Worm (Caenorhabditis elegans) whole organism, L3 larva: ENCODE results near the gene Y32F6A.5.

Source experiments
- R02D3.7 ChIP-seq: fragments of 150-350 bp; optimal IDR thresholded peaks from 2 replicates; lab custom pipeline; 2014; ENCODE audit warnings: missing biosample characterization, missing genetic modification characterization
- ama-1 ChIP-seq: fragments of 150-350 bp; optimal IDR thresholded peaks from 2 replicates; lab custom pipeline; 2018
- ceh-16 ChIP-seq: sonication (generic microtip); optimal IDR thresholded peaks from 2 replicates; lab custom pipeline; 2017; ENCODE audit warnings: missing biosample characterization, missing genetic modification characterization
- ceh-28 ChIP-seq: fragments of 150-350 bp; optimal IDR thresholded peaks from 2 replicates; lab custom pipeline; 2014; ENCODE audit warnings: missing biosample characterization, missing genetic modification reagents, missing genetic modification characterization
- daf-12 ChIP-seq: fragments of 150-350 bp; optimal IDR thresholded peaks from 2 replicates; lab custom pipeline; 2014; ENCODE audit warnings: missing biosample characterization, missing genetic modification reagents, missing genetic modification characterization
- egl-27 ChIP-seq: sonication (generic microtip); optimal IDR thresholded peaks from 4 replicates; lab custom pipeline; 2017; ENCODE audit warnings: missing biosample characterization, missing genetic modification reagents, missing genetic modification characterization
- elt-1 ChIP-seq: fragments of 150-350 bp; optimal IDR thresholded peaks from 2 replicates; lab custom pipeline; 2014; ENCODE audit warnings: missing biosample characterization, missing genetic modification characterization
- elt-2 ChIP-seq: sonication (generic microtip); optimal IDR thresholded peaks from 2 replicates; lab custom pipeline; 2016; ENCODE audit warnings: missing genetic modification reagents, mild to moderate bottlenecking, missing genetic modification characterization, missing compliant biosample characterization
- elt-3 ChIP-seq, 3 experiments: fragments of 150-350 bp in 1 of 3; sonication (generic microtip) in 2 of 3; optimal IDR thresholded peaks; 2 replicates in 2 of 3; 4 replicates in 1 of 3; lab custom pipeline; 2014 to 2017; ENCODE audit warnings: missing biosample characterization in 3 of 3, missing genetic modification characterization in 3 of 3
- fkh-10 ChIP-seq: sonication (generic microtip); optimal IDR thresholded peaks from 2 replicates; lab custom pipeline; 2017; ENCODE audit warnings: missing biosample characterization, missing genetic modification reagents, missing genetic modification characterization
- fos-1 ChIP-seq: fragments of 150-350 bp; optimal IDR thresholded peaks from 2 replicates; lab custom pipeline; 2014; ENCODE audit warnings: missing biosample characterization, missing genetic modification characterization
- hmg-11 ChIP-seq: sonication (generic microtip); optimal IDR thresholded peaks from 2 replicates; lab custom pipeline; 2016; ENCODE audit warnings: missing genetic modification characterization, missing compliant biosample characterization
- jun-1 ChIP-seq: fragments of 150-350 bp; optimal IDR thresholded peaks from 2 replicates; lab custom pipeline; 2014; ENCODE audit warnings: missing biosample characterization, missing genetic modification reagents, missing genetic modification characterization
- lin-39 ChIP-seq: fragments of 150-350 bp; optimal IDR thresholded peaks from 2 replicates; lab custom pipeline; 2018; ENCODE audit warnings: missing biosample characterization, missing genetic modification reagents, missing genetic modification characterization
- mml-1 ChIP-seq: fragments of 150-350 bp; sonication (generic microtip); optimal IDR thresholded peaks from 3 replicates; lab custom pipeline; 2014; ENCODE audit warnings: missing biosample characterization, missing genetic modification characterization
- nfya-1 ChIP-seq: sonication (generic microtip); optimal IDR thresholded peaks from 2 replicates; lab custom pipeline; 2017; ENCODE audit warnings: missing genetic modification characterization, mild to moderate bottlenecking, missing compliant biosample characterization, antibody characterized with exemption, moderate library complexity; ENCODE audit not compliant: insufficient read depth
- nhr-12 ChIP-seq: fragments of 150-350 bp; optimal IDR thresholded peaks from 2 replicates; lab custom pipeline; 2014; ENCODE audit warnings: missing biosample characterization, missing genetic modification characterization
- nhr-23 ChIP-seq: fragments of 150-350 bp; optimal IDR thresholded peaks from 2 replicates; lab custom pipeline; 2014; ENCODE audit warnings: missing biosample characterization, missing genetic modification reagents, missing genetic modification characterization
- nhr-237 ChIP-seq: fragments of 150-350 bp; optimal IDR thresholded peaks from 2 replicates; lab custom pipeline; 2014; ENCODE audit warnings: missing biosample characterization, missing genetic modification characterization
- nhr-76 ChIP-seq: fragments of 150-350 bp; sonication (generic microtip); optimal IDR thresholded peaks from 5 replicates; lab custom pipeline; 2014; ENCODE audit warnings: missing biosample characterization, missing genetic modification characterization
- pha-4 ChIP-seq: fragments of 150-350 bp; optimal IDR thresholded peaks from 2 replicates; lab custom pipeline; 2014; ENCODE audit warnings: missing biosample characterization, missing genetic modification reagents, missing genetic modification characterization
- pqm-1 ChIP-seq: fragments of 150-350 bp; optimal IDR thresholded peaks from 2 replicates; lab custom pipeline; 2017; ENCODE audit warnings: missing biosample characterization, missing genetic modification characterization, inconsistent platforms
- skn-1 ChIP-seq: fragments of 150-350 bp; optimal IDR thresholded peaks from 2 replicates; lab custom pipeline; 2014; ENCODE audit warnings: missing biosample characterization, missing genetic modification characterization
- snpc-4 ChIP-seq: fragments of 150-350 bp; optimal IDR thresholded peaks from 2 replicates; lab custom pipeline; 2014; ENCODE audit warnings: missing biosample characterization, missing genetic modification characterization
- unc-39 ChIP-seq: sonication (generic microtip); optimal IDR thresholded peaks from 4 replicates; lab custom pipeline; 2017; ENCODE audit warnings: missing biosample characterization, missing genetic modification characterization
- unc-62 ChIP-seq: fragments of 150-350 bp; sonication (generic microtip); optimal IDR thresholded peaks from 4 replicates; lab custom pipeline; 2014; ENCODE audit warnings: missing biosample characterization, missing genetic modification reagents, missing genetic modification characterization
- zag-1 ChIP-seq: fragments of 150-350 bp; optimal IDR thresholded peaks from 2 replicates; lab custom pipeline; 2014; ENCODE audit warnings: missing biosample characterization, missing genetic modification characterization
- ztf-11 ChIP-seq: fragments of 150-350 bp; optimal IDR thresholded peaks from 2 replicates; lab custom pipeline; 2014; ENCODE audit warnings: missing biosample characterization, missing genetic modification characterization

The Y32F6A.5 gene

ce11 chrV:10453466-10453865, at the start of gene Y32F6A.5:
Gene Y32F6A.5, minus strand, starts transcription at chrV:10453605.
- TF ChIP-seq nfya-1 (peak; percentile 32), nhr-23 (no peak), ama-1 (lab: Kevin White, UChicago) (no peak), daf-12 (tag; lab: Kevin White, UChicago) (no peak), jun-1 (tag; lab: Kevin White, UChicago) (no peak), elt-1 (tag; lab: Kevin White, UChicago) (no peak), hmg-11 (tag; lab: Kevin White, UChicago) (no peak)

ce11 chrV:10503011-10503410, 49.6 kb upstream of the Y32F6A.5 start, which contains the start of gene C35A5.11:
Gene C35A5.11, minus strand, starts transcription at chrV:10503111.
- TF ChIP-seq pqm-1 (tag; lab: Kevin White, UChicago) (no peak), nhr-12 (no peak), nhr-23 (peak; percentile 45)

ce11 chrV:10501295-10501694, 47.9 kb upstream of the Y32F6A.5 start, which contains the start of gene C35A5.3:
Gene C35A5.3, minus strand, starts transcription at chrV:10501395.
- TF ChIP-seq nhr-237 (tag; lab: Kevin White, UChicago): no peak

ce11 chrV:10496733-10497132, 43.3 kb upstream of the Y32F6A.5 start, which contains the start of gene C35A5.4:
Gene C35A5.4, plus strand, starts transcription at chrV:10497033.
- TF ChIP-seq unc-39 (tag; lab: Kevin White, UChicago) (no peak), egl-27 (no peak), hmg-11 (tag; lab: Kevin White, UChicago) (no peak)

- no peak for TF ChIP-seq ceh-16
- peak; percentile 76 for TF ChIP-seq elt-2
- TF ChIP-seq pqm-1 (tag; lab: Kevin White, UChicago): peak; percentile 83
- no peak for TF ChIP-seq ztf-11
These were observed 39.7 kb upstream of the Y32F6A.5 start, which contains the start of gene ugt-33 for ce11 chrV:10493150-10493549. Gene ugt-33, plus strand, starts transcription at chrV:10493409.

ce11 chrV:10491443-10491842, 38.0 kb upstream of the Y32F6A.5 start, which contains the start of gene aqp-5:
Gene aqp-5, plus strand, starts transcription at chrV:10491743.
- TF ChIP-seq ama-1 (lab: Kevin White, UChicago): no peak
- no peak for TF ChIP-seq skn-1 (tag; lab: Kevin White, UChicago)
- no peak for TF ChIP-seq egl-27
- TF ChIP-seq elt-3 (tag; optimal IDR thresholded peaks at IDR 0.05; lab: Kevin White, UChicago): no peak
- no peak for TF ChIP-seq pha-4 (tag; lab: Kevin White, UChicago)
- no peak for TF ChIP-seq mml-1 (tag; lab: Kevin White, UChicago)
- TF ChIP-seq zag-1 (tag; lab: Kevin White, UChicago): no peak
- TF ChIP-seq lin-39 (tag; lab: Kevin White, UChicago): no peak
- TF ChIP-seq fos-1 (tag; lab: Kevin White, UChicago): no peak
- TF ChIP-seq daf-12 (tag; lab: Kevin White, UChicago): no peak
- TF ChIP-seq snpc-4 (tag; lab: Kevin White, UChicago): no peak
- TF ChIP-seq R02D3.7 (tag; lab: Kevin White, UChicago): no peak
- no peak for TF ChIP-seq unc-62 (GFP tag; lab: Kevin White, UChicago)

ce11 chrV:10489998-10490397, 36.6 kb upstream of the Y32F6A.5 start, which contains the start of gene ncx-5:
Gene ncx-5, minus strand, starts transcription at chrV:10490098.
- TF ChIP-seq fkh-10 (GFP tag; lab: Kevin White, UChicago) (no peak), nhr-12 (no peak), ceh-28 (tag; lab: Kevin White, UChicago) (no peak), nhr-23 (no peak), nhr-76 (no peak), ama-1 (lab: Kevin White, UChicago) (no peak)

ce11 chrV:10485389-10485788, 32.0 kb upstream of the Y32F6A.5 start:
- TF ChIP-seq unc-62 (GFP tag; lab: Kevin White, UChicago) (no peak), pqm-1 (tag; lab: Kevin White, UChicago) (peak; percentile 59), elt-2 (peak; percentile 73)
